Worm (Caenorhabditis elegans): Measurements from ENCODE around the gene cyn-4.

ce11 chrII:10884396-10884795, 12.0 kb upstream of the cyn-4 start, which contains the start of gene egg-3:
- TF ChIP-seq ama-1 (optimal IDR thresholded peaks at IDR 0.05) (no peak), sea-1 (GFP tag; conservative IDR thresholded peaks at IDR 0.05) (no peak), tra-4 (tag; optimal IDR thresholded peaks at IDR 0.05) (no peak), flt-1 (GFP tag; IDR thresholded peaks at IDR 0.05) (no peak), hnd-1 (tag; optimal IDR thresholded peaks at IDR 0.05) (no peak), ceh-36 (tag; optimal IDR thresholded peaks at IDR 0.05) (no peak), tbx-11 (GFP tag; IDR thresholded peaks at IDR 0.05) (no peak), scrt-1 (GFP tag; IDR thresholded peaks at IDR 0.05) (no peak), ceh-13 (GFP tag; optimal IDR thresholded peaks at IDR 0.05) (no peak), aly-1 (tag; optimal IDR thresholded peaks at IDR 0.05) (no peak), ets-7 (tag; optimal IDR thresholded peaks at IDR 0.05) (no peak), hmbx-1 (tag; optimal IDR thresholded peaks at IDR 0.05) (no peak), pes-1 (GFP tag; IDR thresholded peaks at IDR 0.05) (no peak)
